Worm (Caenorhabditis elegans) whole organism, L2 larva: ENCODE measurements around the gene ntl-3.

Experiments used
- ama-1 ChIP-seq: fragments of 150-350 bp; optimal IDR thresholded peaks from 2 replicates; lab custom pipeline; 2018; ENCODE audit warnings: inconsistent platforms
- ceh-82 ChIP-seq: fragments of 150-350 bp; optimal IDR thresholded peaks from 2 replicates; lab custom pipeline; 2014; ENCODE audit warnings: missing biosample characterization, missing genetic modification characterization
- mbf-1 ChIP-seq: sonication (generic microtip); optimal IDR thresholded peaks from 2 replicates; lab custom pipeline; 2017; ENCODE audit warnings: missing biosample characterization, missing genetic modification characterization
- snpc-4 ChIP-seq: fragments of 150-350 bp; optimal IDR thresholded peaks from 2 replicates; lab custom pipeline; 2014; ENCODE audit warnings: missing biosample characterization, missing genetic modification characterization

DNA sequence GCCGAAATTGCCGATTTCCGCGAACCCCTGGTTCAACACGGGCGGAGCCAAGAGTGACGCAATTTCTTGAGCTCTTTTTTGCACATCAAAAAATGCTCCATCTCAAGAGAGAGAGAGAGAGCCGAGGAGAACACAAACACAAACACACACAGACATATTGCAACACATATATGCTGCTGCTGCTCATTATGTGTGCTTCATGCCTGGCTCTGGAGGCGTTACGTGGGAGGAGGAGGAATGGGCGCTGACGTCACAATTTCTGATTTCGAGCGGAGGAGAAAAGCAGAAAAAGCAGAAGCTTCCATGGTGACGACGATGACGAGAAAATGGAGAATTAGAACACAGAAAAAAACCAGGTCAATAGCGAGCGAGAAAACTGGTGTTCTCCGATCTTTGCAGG, 10.2 kb downstream of the ntl-3 start:
- no peak for TF ChIP-seq snpc-4 (tag; lab: Kevin White, UChicago)
- no peak for TF ChIP-seq mbf-1 (tag; lab: Kevin White, UChicago)
- TF ChIP-seq ceh-82 (tag; lab: Kevin White, UChicago) = no peak
- TF ChIP-seq ama-1 (lab: Kevin White, UChicago) = no peak
